Worm (Caenorhabditis elegans) whole organism, late embryonic: Measurements from ENCODE around the gene C18E9.2.

Experiments used
- C38D4.7 ChIP-seq: fragments of 200-800 bp; sonication (Bioruptor generic); optimal IDR thresholded peaks from 2 replicates; lab custom pipeline; 2018; ENCODE audit warnings: mild to moderate bottlenecking, missing genetic modification characterization, moderate library complexity, missing compliant biosample characterization
- T23F11.4 ChIP-seq: fragments of 200-800 bp; sonication (Bioruptor generic); optimal IDR thresholded peaks from 2 replicates; lab custom pipeline; 2018; ENCODE audit warnings: mild to moderate bottlenecking, missing genetic modification characterization, missing compliant biosample characterization
- Y22D7AL.16 ChIP-seq: sonication (generic microtip); optimal IDR thresholded peaks from 2 replicates; lab custom pipeline; 2016; ENCODE audit warnings: missing genetic modification characterization, missing compliant biosample characterization
- ahr-1 ChIP-seq: sonication (generic microtip); optimal IDR thresholded peaks from 2 replicates; lab custom pipeline; 2016; ENCODE audit warnings: missing genetic modification characterization, missing compliant biosample characterization
- ama-1 ChIP-seq: fragments of 150-350 bp; optimal IDR thresholded peaks from 2 replicates; lab custom pipeline; 2014
- ceh-18 ChIP-seq: sonication (generic microtip); optimal IDR thresholded peaks from 2 replicates; lab custom pipeline; 2016; ENCODE audit warnings: missing genetic modification characterization, missing compliant biosample characterization
- ceh-19 ChIP-seq: fragments of 200-800 bp; sonication (Bioruptor generic); optimal IDR thresholded peaks from 2 replicates; lab custom pipeline; 2018; ENCODE audit warnings: mild to moderate bottlenecking, missing genetic modification characterization, missing compliant biosample characterization
- ceh-2 ChIP-seq: sonication (generic microtip); optimal IDR thresholded peaks from 2 replicates; lab custom pipeline; 2016; ENCODE audit warnings: missing genotype, missing genetic modification characterization, missing compliant biosample characterization
- ceh-22 ChIP-seq: sonication (generic microtip); optimal IDR thresholded peaks from 2 replicates; lab custom pipeline; 2017; ENCODE audit warnings: missing biosample characterization, missing genetic modification characterization
- ceh-30 ChIP-seq: fragments of 150-350 bp; optimal IDR thresholded peaks from 2 replicates; lab custom pipeline; 2014; ENCODE audit warnings: missing biosample characterization, missing genetic modification characterization
- ceh-31 ChIP-seq: sonication (generic microtip); optimal IDR thresholded peaks from 2 replicates; lab custom pipeline; 2016; ENCODE audit warnings: missing genetic modification characterization, missing compliant biosample characterization
- ceh-34 ChIP-seq: sonication (generic microtip); optimal IDR thresholded peaks from 2 replicates; lab custom pipeline; 2016; ENCODE audit warnings: mild to moderate bottlenecking, missing genetic modification characterization, missing compliant biosample characterization
- ceh-45 ChIP-seq: fragments of 200-800 bp; sonication (Bioruptor generic); IDR thresholded peaks from 2 replicates; pipeline ENCODE4 v1.3.6; 2022; ENCODE audit warnings: missing genetic modification reagents, missing genetic modification characterization, missing compliant biosample characterization
- ceh-48 ChIP-seq: sonication (generic microtip); optimal IDR thresholded peaks from 2 replicates; lab custom pipeline; 2016; ENCODE audit warnings: missing genetic modification characterization, inconsistent platforms, missing compliant biosample characterization
- ceh-6 ChIP-seq: fragments of 200-800 bp; sonication (Bioruptor generic); optimal IDR thresholded peaks from 2 replicates; lab custom pipeline; 2018; ENCODE audit warnings: mild to moderate bottlenecking, missing genetic modification characterization, missing compliant biosample characterization
- che-1 ChIP-seq: sonication (generic microtip); optimal IDR thresholded peaks from 2 replicates; lab custom pipeline; 2016; ENCODE audit warnings: mild to moderate bottlenecking, missing genetic modification characterization, missing compliant biosample characterization
- elt-2 ChIP-seq: sonication (generic microtip); optimal IDR thresholded peaks from 2 replicates; lab custom pipeline; 2016; ENCODE audit warnings: missing genetic modification reagents, missing genetic modification characterization, missing compliant biosample characterization
- fkh-6 ChIP-seq: sonication (generic microtip); optimal IDR thresholded peaks from 2 replicates; lab custom pipeline; 2016; ENCODE audit warnings: missing genetic modification characterization, missing compliant biosample characterization
- gmeb-2 ChIP-seq: sonication (generic microtip); optimal IDR thresholded peaks from 2 replicates; lab custom pipeline; 2016; ENCODE audit warnings: missing genetic modification characterization, inconsistent platforms, missing compliant biosample characterization
- hlh-30 ChIP-seq: sonication (generic microtip); optimal IDR thresholded peaks from 2 replicates; lab custom pipeline; 2017; ENCODE audit warnings: antibody characterized with exemption, missing genetic modification characterization, missing compliant biosample characterization; ENCODE audit not compliant: insufficient read depth
- lin-11 ChIP-seq: fragments of 200-800 bp; sonication (Bioruptor generic); optimal IDR thresholded peaks from 2 replicates; lab custom pipeline; 2018; ENCODE audit warnings: mild to moderate bottlenecking, missing genetic modification characterization, missing compliant biosample characterization
- npax-4 ChIP-seq: sonication (generic microtip); optimal IDR thresholded peaks from 2 replicates; lab custom pipeline; 2016; ENCODE audit warnings: missing genetic modification characterization, missing compliant biosample characterization
- pag-3 ChIP-seq: sonication (generic microtip); optimal IDR thresholded peaks from 2 replicates; lab custom pipeline; 2016; ENCODE audit warnings: missing compliant biosample characterization, missing genetic modification characterization, borderline replicate concordance
- pat-9 ChIP-seq: fragments of 200-800 bp; sonication (Bioruptor generic); optimal IDR thresholded peaks from 2 replicates; lab custom pipeline; 2018; ENCODE audit warnings: mild to moderate bottlenecking, missing genetic modification characterization, moderate library complexity, missing compliant biosample characterization
- pax-1 ChIP-seq: fragments of 150-350 bp; optimal IDR thresholded peaks from 2 replicates; lab custom pipeline; 2014; ENCODE audit warnings: missing biosample characterization, missing genetic modification characterization
- pha-2 ChIP-seq: sonication (generic microtip); optimal IDR thresholded peaks from 2 replicates; lab custom pipeline; 2017; ENCODE audit warnings: mild to moderate bottlenecking, missing genetic modification characterization, missing compliant biosample characterization
- rnt-1 ChIP-seq: sonication (generic microtip); optimal IDR thresholded peaks from 2 replicates; lab custom pipeline; 2016; ENCODE audit warnings: missing genetic modification characterization, missing compliant biosample characterization
- sox-2 ChIP-seq: fragments of 200-800 bp; sonication (Bioruptor generic); IDR thresholded peaks from 2 replicates; pipeline ENCODE4 v1.3.6; 2022; ENCODE audit warnings: missing genetic modification reagents, missing genetic modification characterization, missing compliant biosample characterization
- tbx-2 ChIP-seq: sonication (generic microtip); optimal IDR thresholded peaks from 2 replicates; lab custom pipeline; 2016; ENCODE audit warnings: missing genetic modification characterization, missing compliant biosample characterization
- ttx-3 ChIP-seq: sonication (generic microtip); optimal IDR thresholded peaks from 2 replicates; lab custom pipeline; 2016; ENCODE audit warnings: missing genetic modification reagents, missing genetic modification characterization, missing compliant biosample characterization
- unc-3 ChIP-seq, 2 experiments: fragments of 200-800 bp in 1 of 2; sonication (Bioruptor generic) in 1 of 2; sonication (generic microtip) in 1 of 2; conservative IDR thresholded peaks in 1 of 2; optimal IDR thresholded peaks in 1 of 2; 2 replicates each; pipeline versions ENCODE4 v1.3.6 to Lab custom; 2016 to 2022; ENCODE audit warnings: missing compliant biosample characterization in 2 of 2, missing genetic modification characterization in 2 of 2, missing genetic modification reagents in 1 of 2
- unc-42 ChIP-seq: sonication (generic microtip); optimal IDR thresholded peaks from 2 replicates; lab custom pipeline; 2016; ENCODE audit warnings: missing genotype, missing genetic modification characterization, missing compliant biosample characterization
- unc-86 ChIP-seq: sonication (generic microtip); optimal IDR thresholded peaks from 2 replicates; lab custom pipeline; 2016; ENCODE audit warnings: missing genetic modification characterization, missing compliant biosample characterization
- ztf-16 ChIP-seq: sonication (generic microtip); optimal IDR thresholded peaks from 2 replicates; lab custom pipeline; 2017; ENCODE audit warnings: missing genetic modification characterization, missing compliant biosample characterization

The C18E9.2 gene

ce11 chrII:8964835-8965234 is at the start of gene C18E9.2, which contains the start of gene ndub-3:
Gene C18E9.2 (plus strand): TSS chrII:8965006.
Gene ndub-3 (minus strand): TSS chrII:8964890.
- TF ChIP-seq pag-3 = no peak
- TF ChIP-seq ttx-3 = peak; percentile 14
- TF ChIP-seq Y22D7AL.16 (tag; lab: Kevin White, UChicago) = no peak
- no peak for TF ChIP-seq ceh-19 (GFP tag; lab: Kevin White, UChicago)
- TF ChIP-seq unc-86 (tag; lab: Kevin White, UChicago) = no peak
- TF ChIP-seq tbx-2 (tag; lab: Kevin White, UChicago) = no peak

DNA sequence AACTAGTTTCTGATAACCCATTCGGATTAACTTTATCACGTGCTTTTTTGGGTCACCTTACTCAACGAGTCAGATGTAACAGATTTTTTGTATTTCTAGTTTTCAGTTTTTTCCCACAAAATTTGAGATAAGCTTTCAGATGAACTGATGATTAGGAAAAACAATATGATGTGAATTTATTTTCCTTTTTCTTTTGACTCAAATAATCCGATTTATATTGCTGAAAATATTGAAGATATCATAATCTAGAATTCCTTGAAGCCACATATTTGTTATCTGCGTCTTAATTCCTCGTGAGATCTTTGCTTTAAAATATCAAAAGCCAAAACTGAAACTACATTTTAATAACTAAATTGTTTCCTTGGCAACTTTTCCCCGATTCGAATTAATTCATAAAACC is 48.1 kb upstream of the C18E9.2 start:
- TF ChIP-seq sox-2 (GFP tag; lab: Robert Waterston, UW) = no peak

ce11 chrII:8917339-8917738 is 47.5 kb upstream of the C18E9.2 start:
- no peak for TF ChIP-seq ceh-48 (tag; lab: Kevin White, UChicago)
- TF ChIP-seq fkh-6 (tag; lab: Kevin White, UChicago) = no peak
- TF ChIP-seq unc-3 (GFP tag; conservative IDR thresholded peaks at IDR 0.05; lab: Robert Waterston, UW) = no peak
- TF ChIP-seq unc-3 (tag; optimal IDR thresholded peaks at IDR 0.05; lab: Kevin White, UChicago) = no peak
- no peak for TF ChIP-seq ceh-45 (GFP tag; lab: Robert Waterston, UW)
- TF ChIP-seq ama-1 (lab: Kevin White, UChicago) = no peak
- TF ChIP-seq lin-11 (tag; lab: Kevin White, UChicago) = no peak
- TF ChIP-seq unc-86 (tag; lab: Kevin White, UChicago) = no peak
- TF ChIP-seq gmeb-2 (tag; lab: Kevin White, UChicago) = no peak
- TF ChIP-seq rnt-1 (tag; lab: Kevin White, UChicago) = no peak
- TF ChIP-seq ahr-1 (tag; lab: Kevin White, UChicago) = no peak
- TF ChIP-seq pat-9 = no peak
- no peak for TF ChIP-seq npax-4
- no peak for TF ChIP-seq che-1 (tag; lab: Kevin White, UChicago)
- TF ChIP-seq ceh-22 = no peak
- TF ChIP-seq ceh-18 (tag; lab: Kevin White, UChicago) = no peak
- no peak for TF ChIP-seq pha-2 (tag; lab: Kevin White, UChicago)
- TF ChIP-seq ceh-31 (tag; lab: Kevin White, UChicago) = no peak
- no peak for TF ChIP-seq ceh-30 (tag; lab: Kevin White, UChicago)
- TF ChIP-seq, all 69 proteins: peak for 0

DNA sequence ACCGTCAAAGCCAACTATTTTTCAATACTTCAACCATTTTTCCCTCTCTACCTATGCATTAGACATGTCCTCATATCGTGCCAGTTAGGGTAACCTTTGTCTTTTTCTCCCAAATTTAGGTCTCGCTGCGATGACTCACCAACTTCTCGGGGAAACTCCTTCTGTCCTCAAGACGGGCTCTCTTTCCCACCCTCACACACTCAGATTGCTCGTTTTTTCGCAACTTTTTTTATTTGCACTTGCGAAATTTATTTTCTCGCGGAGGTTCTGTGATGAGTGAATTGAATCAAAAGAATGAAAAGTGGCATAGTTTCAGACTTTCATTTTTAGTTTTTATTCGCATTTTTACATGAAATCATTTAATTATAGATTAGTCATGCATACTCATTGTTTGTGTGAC is 44.5 kb upstream of the C18E9.2 start:
- TF ChIP-seq unc-86 (tag; lab: Kevin White, UChicago) = no peak
- TF ChIP-seq ceh-6 (GFP tag; lab: Kevin White, UChicago) = no peak
- no peak for TF ChIP-seq ceh-22
- no peak for TF ChIP-seq pag-3
- no peak for TF ChIP-seq ceh-34 (tag; lab: Kevin White, UChicago)
- no peak for TF ChIP-seq hlh-30 (tag; lab: Kevin White, UChicago)
- TF ChIP-seq ceh-48 (tag; lab: Kevin White, UChicago) = no peak
- TF ChIP-seq ceh-2 (tag; lab: Kevin White, UChicago) = no peak

ce11 chrII:8920955-8921354 is 43.9 kb upstream of the C18E9.2 start:
- TF ChIP-seq ceh-18 (tag; lab: Kevin White, UChicago) (no peak), unc-42 (tag; lab: Kevin White, UChicago) (peak; percentile 57)

DNA sequence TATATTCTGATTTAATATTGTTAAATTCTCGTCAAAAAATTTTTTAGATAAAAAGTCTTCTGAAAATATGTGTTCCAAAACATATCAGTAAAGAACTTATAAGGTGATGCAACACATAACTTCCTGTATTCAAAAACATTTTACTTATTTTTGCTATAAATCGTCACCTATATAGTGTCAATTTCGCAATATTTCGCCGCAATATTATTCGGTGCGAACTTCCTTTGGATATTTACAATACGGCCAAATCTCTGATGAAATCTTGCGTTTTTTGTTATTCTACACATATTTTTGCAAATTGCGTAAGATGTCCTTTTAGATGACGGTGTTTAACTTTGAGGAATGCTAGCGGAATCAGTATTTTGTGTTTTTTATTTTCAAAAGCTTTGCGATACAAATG is 43.4 kb upstream of the C18E9.2 start:
- TF ChIP-seq C38D4.7 (GFP tag; lab: Kevin White, UChicago) (no peak), elt-2 (tag; lab: Kevin White, UChicago) (no peak), T23F11.4 (no peak), ztf-16 (tag; lab: Kevin White, UChicago) (no peak), ceh-45 (GFP tag; lab: Robert Waterston, UW) (no peak), unc-3 (GFP tag; conservative IDR thresholded peaks at IDR 0.05; lab: Robert Waterston, UW) (no peak), unc-3 (tag; optimal IDR thresholded peaks at IDR 0.05; lab: Kevin White, UChicago) (no peak), unc-86 (tag; lab: Kevin White, UChicago) (no peak), pax-1 (tag; lab: Kevin White, UChicago) (no peak), ceh-6 (GFP tag; lab: Kevin White, UChicago) (no peak)
